Worm (Caenorhabditis elegans): ENCODE data around the gene C37E2.10.

The C37E2.10 gene

DNA sequence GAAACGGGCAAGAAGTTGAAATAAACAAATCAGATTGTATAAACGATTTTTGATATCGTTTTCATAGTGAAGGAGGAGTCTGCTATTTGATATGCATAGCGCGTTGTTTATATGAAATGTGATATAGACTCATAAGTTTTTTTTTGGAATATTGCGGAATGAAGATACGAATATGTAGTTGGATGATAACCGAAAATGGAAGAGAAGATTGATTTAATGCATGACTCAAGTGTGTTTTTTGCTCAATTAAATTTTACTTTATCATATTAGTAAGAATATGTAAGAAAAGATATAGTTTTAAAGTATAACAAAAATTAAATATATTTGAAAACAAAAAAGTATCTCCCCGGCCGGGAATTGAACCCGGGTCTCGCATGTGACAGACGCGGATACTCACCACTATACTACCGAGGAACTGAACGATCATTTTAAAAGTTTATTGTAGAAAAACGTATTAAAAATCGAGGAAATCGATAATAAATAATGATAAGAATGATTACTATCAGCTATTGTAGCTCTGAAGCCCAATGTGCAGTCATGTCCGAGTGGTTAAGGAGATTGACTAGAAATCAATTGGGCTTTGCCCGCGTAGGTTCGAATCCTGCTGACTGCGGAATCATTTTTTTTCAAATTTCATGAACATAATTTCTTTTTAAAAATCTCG is 17.0 kb upstream of the C37E2.10 start, which contains the start of gene lgc-25 (continued):
- TF ChIP-seq let-607 (tag; optimal IDR thresholded peaks at IDR 0.05) (peak in 1 of 2 experiments; percentile 65), dpff-1 (tag; optimal IDR thresholded peaks at IDR 0.05) (no peak), ceh-27 (GFP tag; optimal IDR thresholded peaks at IDR 0.05) (no peak), ztf-25 (GFP tag; IDR thresholded peaks at IDR 0.05) (no peak), F39B2.1 (GFP tag; IDR thresholded peaks at IDR 0.05) (no peak), K11D2.4 (GFP tag; IDR thresholded peaks at IDR 0.05) (no peak), unc-62 (GFP tag; optimal IDR thresholded peaks at IDR 0.05) (no peak), cebp-1 (GFP tag; IDR thresholded peaks at IDR 0.05) (0 out of 2 replicates have a peak, but pooled peaks have one; percentile 36), cebp-1 (tag; optimal IDR thresholded peaks at IDR 0.05) (no peak), pbrm-1 (GFP tag; IDR thresholded peaks at IDR 0.05) (peak; percentile 68), zim-3 (tag; optimal IDR thresholded peaks at IDR 0.05) (peak; percentile 32), hsf-1 (GFP tag; IDR thresholded peaks at IDR 0.05) (no peak), egl-44 (GFP tag; IDR thresholded peaks at IDR 0.05) (no peak), bed-1 (GFP tag; IDR thresholded peaks at IDR 0.05) (no peak), D2030.7 (GFP tag; IDR thresholded peaks at IDR 0.05) (peak; percentile 79), mel-28 (tag; optimal IDR thresholded peaks at IDR 0.05; ENCODE audit: borderline replicate concordance) (no peak), F55B11.4 (tag; optimal IDR thresholded peaks at IDR 0.05; ENCODE audit: borderline replicate concordance, insufficient read depth) (no peak), T07F8.4 (tag; optimal IDR thresholded peaks at IDR 0.05) (peak; percentile 73), rpc-1 (optimal IDR thresholded peaks at IDR 0.05) (peak; percentile 96), rpc-1 (tag; optimal IDR thresholded peaks at IDR 0.05) (peak; percentile 94), lag-1 (GFP tag; IDR thresholded peaks at IDR 0.05) (no peak), F57C9.4 (tag; optimal IDR thresholded peaks at IDR 0.05) (no peak), nhr-80 (tag; optimal IDR thresholded peaks at IDR 0.05) (no peak), nfya-1 (tag; optimal IDR thresholded peaks at IDR 0.05; ENCODE audit: borderline replicate concordance, insufficient read depth) (no peak), akir-1 (GFP tag; optimal IDR thresholded peaks at IDR 0.05) (no peak), attf-3 (GFP tag; conservative IDR thresholded peaks at IDR 0.05) (no peak), madf-6 (GFP tag; IDR thresholded peaks at IDR 0.05) (no peak), lin-26 (GFP tag; IDR thresholded peaks at IDR 0.05) (peak; percentile 84), efl-1 (GFP tag; optimal IDR thresholded peaks at IDR 0.05) (no peak), rcor-1 (GFP tag; IDR thresholded peaks at IDR 0.05) (0 out of 2 replicates have a peak, but pooled peaks have one; percentile 45), egrh-3 (GFP tag; IDR thresholded peaks at IDR 0.05) (no peak), somi-1 (GFP tag; optimal IDR thresholded peaks at IDR 0.05) (no peak), mes-4 (tag; optimal IDR thresholded peaks at IDR 0.05) (peak; percentile 70), Y95B8A.8 (GFP tag; IDR thresholded peaks at IDR 0.05) (no peak), F57A8.1 (GFP tag; optimal IDR thresholded peaks at IDR 0.05) (no peak), Y79H2A.3 (GFP tag; conservative IDR thresholded peaks at IDR 0.05) (no peak), die-1 (tag; optimal IDR thresholded peaks at IDR 0.05) (peak; percentile 82), ztf-6 (GFP tag; IDR thresholded peaks at IDR 0.05) (no peak), let-526 (GFP tag; IDR thresholded peaks at IDR 0.05) (no peak), him-1 (tag; optimal IDR thresholded peaks at IDR 0.05) (peak; percentile 83), F23B12.7 (tag; optimal IDR thresholded peaks at IDR 0.05; ENCODE audit: insufficient read depth) (peak; percentile 86), snpc-3.4 (tag; optimal IDR thresholded peaks at IDR 0.05) (peak; percentile 33), F52B5.7 (tag; optimal IDR thresholded peaks at IDR 0.05) (no peak), madf-3 (GFP tag; IDR thresholded peaks at IDR 0.05) (no peak), mcd-1 (GFP tag; IDR thresholded peaks at IDR 0.05) (no peak; the same call in 1 of the 2 replicates), pha-4 (tag; optimal IDR thresholded peaks at IDR 0.05) (no peak), F22D6.2 (tag; optimal IDR thresholded peaks at IDR 0.05) (peak; percentile 28), lin-35 (GFP tag; optimal IDR thresholded peaks at IDR 0.05) (no peak)
